Worm (Caenorhabditis elegans) whole organism, mixed stage, embryonic: ENCODE measurements around the gene dnj-14.

ENCODE experiments used
- M03D4.4 ChIP-seq: sonication (generic microtip); optimal IDR thresholded peaks from 2 replicates; lab custom pipeline; 2017; ENCODE audit warnings: mild to moderate bottlenecking, missing genetic modification characterization, missing compliant biosample characterization
- bed-3 ChIP-seq: fragments of 200-800 bp; sonication (Bioruptor generic); optimal IDR thresholded peaks from 3 replicates; lab custom pipeline; 2018; ENCODE audit warnings: mild to moderate bottlenecking, missing genetic modification characterization, moderate library complexity, missing compliant biosample characterization
- blmp-1 ChIP-seq: fragments of 150-350 bp; optimal IDR thresholded peaks from 2 replicates; lab custom pipeline; 2014; ENCODE audit warnings: missing biosample characterization, missing genetic modification characterization
- ceh-39 ChIP-seq: fragments of 150-350 bp; optimal IDR thresholded peaks from 2 replicates; lab custom pipeline; 2014; ENCODE audit warnings: missing biosample characterization, missing genetic modification characterization
- ceh-43 ChIP-seq: fragments of 200-800 bp; sonication (Bioruptor generic); optimal IDR thresholded peaks from 2 replicates; lab custom pipeline; 2018; ENCODE audit warnings: mild to moderate bottlenecking, missing genetic modification characterization, moderate library complexity, missing compliant biosample characterization
- ceh-83 ChIP-seq: fragments of 200-800 bp; sonication (Bioruptor generic); optimal IDR thresholded peaks from 2 replicates; lab custom pipeline; 2018; ENCODE audit warnings: mild to moderate bottlenecking, missing genetic modification characterization, missing compliant biosample characterization
- ces-1 ChIP-seq: fragments of 150-350 bp; optimal IDR thresholded peaks from 2 replicates; lab custom pipeline; 2014; ENCODE audit warnings: missing biosample characterization, missing genetic modification reagents, missing genetic modification characterization
- cnd-1 ChIP-seq: fragments of 200-800 bp; sonication (Bioruptor generic); optimal IDR thresholded peaks from 2 replicates; lab custom pipeline; 2018; ENCODE audit warnings: mild to moderate bottlenecking, missing genetic modification characterization, missing compliant biosample characterization
- drap-1 ChIP-seq: fragments of 200-800 bp; sonication (Bioruptor generic); optimal IDR thresholded peaks from 3 replicates; lab custom pipeline; 2018; ENCODE audit warnings: mild to moderate bottlenecking, missing genetic modification characterization, missing compliant biosample characterization
- elt-3 ChIP-seq: fragments of 150-350 bp; optimal IDR thresholded peaks from 2 replicates; lab custom pipeline; 2014; ENCODE audit warnings: missing biosample characterization, missing genetic modification characterization
- flh-1 ChIP-seq: fragments of 200-800 bp; sonication (Bioruptor generic); optimal IDR thresholded peaks from 2 replicates; lab custom pipeline; 2018; ENCODE audit warnings: mild to moderate bottlenecking, missing genetic modification characterization, moderate library complexity, missing compliant biosample characterization
- ham-2 ChIP-seq: fragments of 200-800 bp; sonication (Bioruptor generic); optimal IDR thresholded peaks from 2 replicates; lab custom pipeline; 2018; ENCODE audit warnings: mild to moderate bottlenecking, missing genetic modification characterization, missing compliant biosample characterization
- hlh-1 ChIP-seq: fragments of 150-350 bp; optimal IDR thresholded peaks from 2 replicates; lab custom pipeline; 2014; ENCODE audit warnings: missing biosample characterization, missing genetic modification reagents, missing genetic modification characterization
- lin-13 ChIP-seq: fragments of 150-350 bp; optimal IDR thresholded peaks from 2 replicates; lab custom pipeline; 2014; ENCODE audit warnings: missing biosample characterization, missing genetic modification characterization
- lin-32 ChIP-seq: fragments of 200-800 bp; sonication (Bioruptor generic); optimal IDR thresholded peaks from 2 replicates; lab custom pipeline; 2018; ENCODE audit warnings: mild to moderate bottlenecking, missing genetic modification characterization, missing compliant biosample characterization
- lsy-2 ChIP-seq: fragments of 150-350 bp; optimal IDR thresholded peaks from 2 replicates; lab custom pipeline; 2014; ENCODE audit warnings: missing biosample characterization, missing genetic modification characterization
- mab-5 ChIP-seq: fragments of 150-350 bp; optimal IDR thresholded peaks from 2 replicates; lab custom pipeline; 2014; ENCODE audit warnings: missing biosample characterization, missing genetic modification characterization
- mep-1 ChIP-seq: fragments of 150-350 bp; optimal IDR thresholded peaks from 2 replicates; lab custom pipeline; 2017; ENCODE audit warnings: missing biosample characterization, missing genetic modification reagents, missing genetic modification characterization, inconsistent platforms
- mls-2 ChIP-seq: sonication (generic microtip); optimal IDR thresholded peaks from 2 replicates; lab custom pipeline; 2016; ENCODE audit warnings: mild to moderate bottlenecking, missing genetic modification characterization, moderate library complexity, missing compliant biosample characterization
- nhr-2 ChIP-seq: fragments of 150-350 bp; optimal IDR thresholded peaks from 2 replicates; lab custom pipeline; 2014; ENCODE audit warnings: missing biosample characterization, missing genetic modification characterization
- nhr-237 ChIP-seq: fragments of 150-350 bp; optimal IDR thresholded peaks from 2 replicates; lab custom pipeline; 2014; ENCODE audit warnings: missing biosample characterization, missing genetic modification characterization
- nhr-28 ChIP-seq: fragments of 150-350 bp; optimal IDR thresholded peaks from 2 replicates; lab custom pipeline; 2014; ENCODE audit warnings: missing biosample characterization, missing genetic modification characterization
- nhr-76 ChIP-seq: sonication (generic microtip); optimal IDR thresholded peaks from 2 replicates; lab custom pipeline; 2017; ENCODE audit warnings: missing biosample characterization, missing genetic modification characterization
- pha-4 ChIP-seq: fragments of 150-350 bp; optimal IDR thresholded peaks from 2 replicates; lab custom pipeline; 2018; ENCODE audit warnings: missing biosample characterization, missing genetic modification reagents, missing genetic modification characterization
- sem-2 ChIP-seq: fragments of 200-800 bp; sonication (Bioruptor generic); optimal IDR thresholded peaks from 2 replicates; lab custom pipeline; 2018; ENCODE audit warnings: mild to moderate bottlenecking, missing genetic modification characterization, missing compliant biosample characterization
- snpc-4 ChIP-seq: fragments of 150-350 bp; optimal IDR thresholded peaks from 2 replicates; lab custom pipeline; 2014; ENCODE audit warnings: missing biosample characterization, missing genetic modification characterization
- sptf-1 ChIP-seq: sonication (generic microtip); optimal IDR thresholded peaks from 2 replicates; lab custom pipeline; 2017; ENCODE audit warnings: mild to moderate bottlenecking, missing genetic modification characterization, moderate library complexity, missing compliant biosample characterization
- tbx-8 ChIP-seq: fragments of 200-800 bp; sonication (Bioruptor generic); optimal IDR thresholded peaks from 2 replicates; lab custom pipeline; 2018; ENCODE audit warnings: mild to moderate bottlenecking, missing genetic modification characterization, moderate library complexity, missing compliant biosample characterization
- unc-120 ChIP-seq: sonication (generic microtip); optimal IDR thresholded peaks from 2 replicates; lab custom pipeline; 2017; ENCODE audit warnings: missing genetic modification characterization, missing compliant biosample characterization; ENCODE audit not compliant: poor library complexity, severe bottlenecking
- unc-62 ChIP-seq: fragments of 150-350 bp; optimal IDR thresholded peaks from 2 replicates; lab custom pipeline; 2014; ENCODE audit warnings: missing biosample characterization, missing genetic modification reagents, missing genetic modification characterization
- ztf-11 ChIP-seq: fragments of 150-350 bp; optimal IDR thresholded peaks from 2 replicates; lab custom pipeline; 2014; ENCODE audit warnings: missing biosample characterization, missing genetic modification characterization

dnj-14 gene

DNA sequence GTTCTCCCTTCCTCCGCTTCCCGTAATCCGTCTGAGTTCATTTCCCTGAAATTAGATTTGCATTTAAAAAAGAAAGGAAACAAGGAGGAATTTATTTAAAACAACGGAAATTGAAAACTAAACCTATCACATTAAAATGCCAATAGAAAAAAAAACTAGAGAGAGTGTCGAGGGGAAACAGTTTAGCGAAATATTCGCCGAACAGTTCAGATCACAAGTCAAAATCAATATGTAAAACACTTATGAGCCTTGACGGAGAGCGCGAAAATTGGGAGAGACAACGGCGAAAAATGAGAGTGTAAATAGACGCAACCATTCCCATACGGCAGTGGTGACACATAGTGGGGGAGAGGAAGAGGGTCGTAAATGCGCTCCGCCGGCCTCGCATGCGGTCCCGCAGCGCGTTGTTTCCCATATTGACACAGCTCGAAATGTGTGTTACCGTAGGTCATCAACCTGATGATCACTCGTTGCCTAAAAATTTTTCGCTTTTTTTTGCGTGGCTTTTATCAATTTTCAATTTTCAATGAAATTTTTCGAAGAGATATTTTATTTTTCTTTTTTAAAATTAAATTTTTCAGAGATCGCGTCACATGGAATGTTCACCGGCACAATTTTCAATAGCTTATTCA is at the start of gene dnj-14, which contains the start of gene glit-1:
TSS of gene dnj-14 (minus strand) at position 51 of the 632 bp plus-strand sequence.
TSS of gene glit-1 (plus strand) at position 582 of the 632 bp plus-strand sequence.
- TF ChIP-seq unc-120 (tag; lab: Kevin White, UChicago), result peak; percentile 86
- peak; percentile 72 for TF ChIP-seq hlh-1 (tag; lab: Kevin White, UChicago)
- peak; percentile 56 for TF ChIP-seq ztf-11
- TF ChIP-seq lin-13, result peak; percentile 92
- peak; percentile 87 for TF ChIP-seq mep-1 (tag; lab: Kevin White, UChicago)
- TF ChIP-seq lin-32, result no peak
- TF ChIP-seq tbx-8 (GFP tag; lab: Kevin White, UChicago), result no peak
- TF ChIP-seq pha-4, result peak; percentile 100
- peak; percentile 68 for TF ChIP-seq nhr-237 (tag; lab: Kevin White, UChicago)
- peak; percentile 70 for TF ChIP-seq drap-1 (GFP tag; lab: Kevin White, UChicago)
- peak; percentile 72 for TF ChIP-seq sptf-1 (tag; lab: Kevin White, UChicago)
- peak; percentile 97 for TF ChIP-seq lsy-2 (tag; lab: Kevin White, UChicago)
- TF ChIP-seq mab-5, result no peak
- TF ChIP-seq ces-1, result peak; percentile 67
- TF ChIP-seq bed-3 (GFP tag; lab: Kevin White, UChicago), result peak; percentile 3
- no peak for TF ChIP-seq ham-2
- TF ChIP-seq sem-2, result no peak
- peak; percentile 62 for TF ChIP-seq mls-2 (tag; lab: Kevin White, UChicago)
- TF ChIP-seq ceh-43, result no peak
- peak; percentile 17 for TF ChIP-seq ceh-83 (GFP tag; lab: Kevin White, UChicago)
- TF ChIP-seq unc-62, result peak; percentile 77
- peak; percentile 57 for TF ChIP-seq cnd-1 (tag; lab: Kevin White, UChicago)
- TF ChIP-seq nhr-28 (tag; lab: Kevin White, UChicago), result peak; percentile 30
- TF ChIP-seq ceh-39 (tag; lab: Kevin White, UChicago), result peak; percentile 47
- no peak for TF ChIP-seq blmp-1 (tag; lab: Kevin White, UChicago)
- peak; percentile 74 for TF ChIP-seq M03D4.4 (tag; lab: Kevin White, UChicago)
- no peak for TF ChIP-seq snpc-4

- TF ChIP-seq lin-13 (no peak), hlh-1 (tag; lab: Kevin White, UChicago) (no peak), ceh-43 (peak; percentile 52), cnd-1 (tag; lab: Kevin White, UChicago) (no peak), mls-2 (tag; lab: Kevin White, UChicago) (peak; percentile 98), nhr-2 (tag; lab: Kevin White, UChicago) (peak; percentile 91), ces-1 (peak; percentile 54)
These were observed 48.2 kb upstream of the dnj-14 start for ce11 chrX:4759718-4760117.

DNA sequence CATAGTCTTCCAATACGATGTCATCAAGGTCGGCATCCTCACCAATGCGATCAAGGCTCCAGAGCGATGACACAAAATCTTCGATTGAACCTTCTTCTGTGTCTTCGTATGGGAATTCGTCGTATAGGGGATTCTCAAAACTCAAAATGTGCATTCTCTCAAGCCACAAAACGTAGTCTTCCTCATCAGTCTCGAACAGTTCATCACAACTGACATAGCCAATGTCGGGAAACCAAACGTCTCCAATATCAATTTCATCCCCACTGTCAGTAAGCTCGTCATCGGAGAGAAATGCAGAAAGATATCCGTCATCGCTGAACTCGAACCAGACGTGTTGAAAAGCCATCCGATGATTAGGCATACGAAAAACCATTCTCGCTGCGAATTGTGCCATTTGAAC is 43.2 kb upstream of the dnj-14 start, which contains the start of gene C39E6.2:
TSS of gene C39E6.2 (minus strand) at position 394 of the 400 bp plus-strand sequence.
- TF ChIP-seq sem-2 (no peak), hlh-1 (tag; lab: Kevin White, UChicago) (no peak), ceh-39 (tag; lab: Kevin White, UChicago) (no peak), unc-62 (no peak), drap-1 (GFP tag; lab: Kevin White, UChicago) (no peak), nhr-237 (tag; lab: Kevin White, UChicago) (no peak)

DNA sequence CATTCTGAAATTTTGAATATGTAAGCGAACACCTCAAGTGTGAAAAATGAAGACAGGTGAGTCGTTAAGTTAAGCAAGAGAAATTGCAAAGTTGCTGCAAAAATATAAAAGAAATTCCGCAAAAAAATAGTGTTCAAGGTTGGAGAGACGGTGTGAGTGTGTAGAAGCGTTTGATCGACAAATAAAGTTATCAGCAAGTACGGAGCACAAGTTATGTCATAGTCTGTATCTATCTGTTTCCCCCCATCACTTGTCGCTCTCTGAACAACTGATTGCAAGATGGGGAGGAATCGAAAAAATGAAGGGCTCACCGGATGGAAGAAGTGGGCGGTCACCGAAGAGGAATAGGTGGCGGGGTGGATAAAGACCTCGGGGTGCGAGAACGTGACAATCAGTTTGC is 37.5 kb upstream of the dnj-14 start, which contains the start of gene lon-2:
TSS of gene lon-2 (minus strand) at position 4 of the 400 bp plus-strand sequence.
- no peak for TF ChIP-seq nhr-76 (tag; lab: Kevin White, UChicago)
- no peak for TF ChIP-seq tbx-8 (GFP tag; lab: Kevin White, UChicago)
- TF ChIP-seq mls-2 (tag; lab: Kevin White, UChicago), result no peak
- no peak for TF ChIP-seq snpc-4
- no peak for TF ChIP-seq ceh-43
- TF ChIP-seq flh-1 (GFP tag; lab: Kevin White, UChicago), result no peak
- TF ChIP-seq bed-3 (GFP tag; lab: Kevin White, UChicago), result no peak
- no peak for TF ChIP-seq mep-1 (tag; lab: Kevin White, UChicago)
- TF ChIP-seq elt-3 (tag; lab: Kevin White, UChicago), result no peak
- no peak for TF ChIP-seq ceh-83 (GFP tag; lab: Kevin White, UChicago)
- TF ChIP-seq nhr-2 (tag; lab: Kevin White, UChicago), result no peak
- no peak for TF ChIP-seq ztf-11
- TF ChIP-seq sptf-1 (tag; lab: Kevin White, UChicago), result no peak
- TF ChIP-seq mab-5, result no peak
